Worm (Caenorhabditis elegans): ENCODE results near the gene npr-2.

- TF ChIP-seq unc-62 (GFP tag; optimal IDR thresholded peaks at IDR 0.05) (no peak), nhr-237 (tag; optimal IDR thresholded peaks at IDR 0.05) (no peak), nhr-77 (tag; optimal IDR thresholded peaks at IDR 0.05) (no peak), nhr-11 (tag; optimal IDR thresholded peaks at IDR 0.05) (no peak), pha-4 (tag; optimal IDR thresholded peaks at IDR 0.05) (no peak), nhr-12 (tag; optimal IDR thresholded peaks at IDR 0.05) (no peak), ztf-11 (tag; optimal IDR thresholded peaks at IDR 0.05) (no peak), ceh-9 (tag; optimal IDR thresholded peaks at IDR 0.05) (no peak), elt-1 (tag; optimal IDR thresholded peaks at IDR 0.05) (peak; percentile 99), nhr-76 (tag; optimal IDR thresholded peaks at IDR 0.05) (no peak), ceh-28 (tag; optimal IDR thresholded peaks at IDR 0.05) (no peak), snpc-4 (tag; optimal IDR thresholded peaks at IDR 0.05) (no peak)
Observed at ce11 chrIV:9618015-9618414, 38.1 kb upstream of the npr-2 start.

Measured in whole organism, L3 larva.